Worm (Caenorhabditis elegans): Measurements from ENCODE around the gene C15H7.3.

DNA sequence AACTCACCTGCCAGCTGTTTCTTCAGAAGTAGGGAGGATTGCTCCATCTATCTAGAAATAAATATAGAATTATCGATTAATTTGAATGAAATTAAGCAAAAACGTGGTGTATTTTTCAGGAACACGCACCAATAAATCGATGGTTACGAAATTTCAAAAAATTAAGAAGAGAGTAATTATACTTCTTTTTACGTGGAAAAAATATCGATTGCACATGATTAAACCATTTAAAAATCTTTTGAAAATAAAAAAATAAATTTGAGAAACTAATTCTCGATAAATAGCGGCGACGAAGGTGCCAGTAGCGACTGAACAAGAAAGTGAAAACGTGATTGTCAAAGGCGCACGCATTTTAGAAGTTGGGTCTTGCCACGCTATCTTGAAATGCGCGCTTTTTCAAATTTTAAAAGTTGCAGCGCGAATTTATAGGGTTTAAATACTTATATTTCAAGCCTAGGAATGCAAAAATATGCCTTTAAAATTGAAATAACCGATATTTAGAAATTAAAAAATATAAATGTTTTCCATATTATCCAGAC, 20.6 kb downstream of the C15H7.3 start, which contains the start of gene ubc-7:
- peak; percentile 57 for TF ChIP-seq nfya-1 (tag; optimal IDR thresholded peaks at IDR 0.05)
- no peak for TF ChIP-seq sdc-2 (tag; optimal IDR thresholded peaks at IDR 0.05)
- TF ChIP-seq ceh-9 (tag; optimal IDR thresholded peaks at IDR 0.05) = no peak

Data from whole organism, late embryonic.